Fruit fly (Drosophila melanogaster) whole organism, wandering third instar larva: ENCODE measurements around the gene bap.

Source experiments
- Abd-B ChIP-seq: fragments of >200 bp; optimal IDR thresholded peaks from 2 replicates; lab custom pipeline; 2017; ENCODE audit warnings: missing biosample characterization, missing genetic modification characterization
- Dfd ChIP-seq: fragments of >200 bp; optimal IDR thresholded peaks from 2 replicates; lab custom pipeline; 2017; ENCODE audit warnings: missing biosample characterization, missing genetic modification characterization
- Hr83 ChIP-seq: fragments of 200-300 bp; sonication (Bioruptor generic); optimal IDR thresholded peaks from 2 replicates; lab custom pipeline; 2016; ENCODE audit warnings: missing biosample characterization, mild to moderate bottlenecking, missing genetic modification characterization, moderate library complexity; ENCODE audit not compliant: poor library complexity, severe bottlenecking
- Rel ChIP-seq, 2 experiments: fragments of 200-800 bp; sonication (Bioruptor generic) in 1 of 2; optimal IDR thresholded peaks; 2 replicates in 1 of 2; 3 replicates in 1 of 2; lab custom pipeline; 2016 to 2019; ENCODE audit warnings: mild to moderate bottlenecking in 2 of 2, missing biosample characterization in 2 of 2, missing genetic modification characterization in 2 of 2, moderate library complexity in 1 of 2
- ey ChIP-seq: fragments of 200-800 bp; sonication (Bioruptor generic); optimal IDR thresholded peaks from 2 replicates; lab custom pipeline; 2016; ENCODE audit warnings: missing biosample characterization, missing genetic modification characterization
- fru ChIP-seq: fragments of 200-800 bp; sonication (Bioruptor generic); optimal IDR thresholded peaks from 3 replicates; lab custom pipeline; 2016; ENCODE audit warnings: missing biosample characterization, mild to moderate bottlenecking, missing genetic modification characterization
- h ChIP-seq: fragments of 200-800 bp; sonication (Bioruptor generic); optimal IDR thresholded peaks from 3 replicates; lab custom pipeline; 2016; ENCODE audit warnings: missing biosample characterization, mild to moderate bottlenecking, missing genetic modification characterization
- pan ChIP-seq: fragments of >200 bp; optimal IDR thresholded peaks from 2 replicates; lab custom pipeline; 2017
- psq ChIP-seq: fragments of 200-800 bp; sonication (Bioruptor generic); optimal IDR thresholded peaks from 3 replicates; lab custom pipeline; 2017; ENCODE audit warnings: missing biosample characterization, mild to moderate bottlenecking, missing genetic modification characterization, moderate library complexity
- sv ChIP-seq: fragments of 200-800 bp; sonication (Bioruptor generic); optimal IDR thresholded peaks from 3 replicates; lab custom pipeline; 2016; ENCODE audit warnings: missing biosample characterization, missing genetic modification characterization
- tai ChIP-seq: sonication (Bioruptor generic); optimal IDR thresholded peaks from 2 replicates; lab custom pipeline; 2016; ENCODE audit warnings: missing biosample characterization, missing genetic modification characterization

dm6 chr3R:21387356-21387980, 1.2 kb upstream of the bap start:
- no peak for TF ChIP-seq sv
- TF ChIP-seq tai (GFP tag; lab: Kevin White, UChicago) = no peak
- no peak for TF ChIP-seq fru (GFP tag; lab: Kevin White, UChicago)
- no peak for TF ChIP-seq h (GFP tag; lab: Kevin White, UChicago)
- no peak for TF ChIP-seq psq (GFP tag; lab: Kevin White, UChicago)
- TF ChIP-seq Abd-B (GFP tag; lab: Kevin White, UChicago) = no peak
- TF ChIP-seq pan (lab: Kevin White, UChicago) = no peak
- TF ChIP-seq Rel (GFP tag; optimal IDR thresholded peaks at IDR 0.05; lab: Kevin White, UChicago) = no peak
- no peak for TF ChIP-seq Rel (tag; optimal IDR thresholded peaks at IDR 0.05; lab: Kevin White, UChicago)
- TF ChIP-seq Dfd (GFP tag; lab: Kevin White, UChicago) = no peak
- TF ChIP-seq Hr83 (GFP tag; lab: Kevin White, UChicago) = no peak
- no peak for TF ChIP-seq ey (GFP tag; lab: Kevin White, UChicago)
